Fruit fly (Drosophila melanogaster): Measurements from ENCODE around the gene Rrp46.

dm6 chr3R:10390914-10391377, 22.2 kb upstream of the Rrp46 start:
- no peak for TF ChIP-seq fd59A (GFP tag; optimal IDR thresholded peaks at IDR 0.05)
- TF ChIP-seq CG7368 (GFP tag; optimal IDR thresholded peaks at IDR 0.05) = peak; percentile 34
- TF ChIP-seq Hr4 (GFP tag; optimal IDR thresholded peaks at IDR 0.05) = no peak
- TF ChIP-seq OdsH (GFP tag; optimal IDR thresholded peaks at IDR 0.05) = peak; percentile 2
- TF ChIP-seq ss (GFP tag; optimal IDR thresholded peaks at IDR 0.05) = peak; percentile 53 to 59
- peak; percentile 13 for TF ChIP-seq CG6854 (GFP tag; optimal IDR thresholded peaks at IDR 0.05)
- no peak for TF ChIP-seq Blimp-1 (GFP tag; optimal IDR thresholded peaks at IDR 0.05)
- TF ChIP-seq Hr39 (GFP tag; optimal IDR thresholded peaks at IDR 0.05) = no peak
- no peak for TF ChIP-seq Gug (GFP tag; IDR thresholded peaks at IDR 0.05)
- TF ChIP-seq spab (GFP tag; optimal IDR thresholded peaks at IDR 0.05) = peak; percentile 13
- no peak for TF ChIP-seq CG6276 (GFP tag; optimal IDR thresholded peaks at IDR 0.05)
- no peak for TF ChIP-seq CG8319 (GFP tag; optimal IDR thresholded peaks at IDR 0.05)
- TF ChIP-seq achi (GFP tag; optimal IDR thresholded peaks at IDR 0.05) = peak; percentile 10

Measured in whole organism, prepupa.